Worm (Caenorhabditis elegans) whole organism, midembryonic: ENCODE results near the gene K01A12.2.

Experiments
- flt-1 ChIP-seq: fragments of 200-800 bp; sonication (Bioruptor generic); IDR thresholded peaks from 2 replicates; pipeline ENCODE4 v1.3.6; 2022; ENCODE audit warnings: missing genetic modification characterization, missing compliant biosample characterization
- ref-1 ChIP-seq: fragments of 200-800 bp; sonication (Bioruptor generic); conservative IDR thresholded peaks from 2 replicates; pipeline ENCODE4 v1.3.6; 2022; ENCODE audit warnings: missing genetic modification reagents, missing genetic modification characterization, missing compliant biosample characterization
- tab-1 ChIP-seq: fragments of 200-800 bp; sonication (Bioruptor generic); IDR thresholded peaks from 2 replicates; pipeline ENCODE4 v1.3.6; 2022; ENCODE audit warnings: missing genetic modification characterization, missing compliant biosample characterization

DNA sequence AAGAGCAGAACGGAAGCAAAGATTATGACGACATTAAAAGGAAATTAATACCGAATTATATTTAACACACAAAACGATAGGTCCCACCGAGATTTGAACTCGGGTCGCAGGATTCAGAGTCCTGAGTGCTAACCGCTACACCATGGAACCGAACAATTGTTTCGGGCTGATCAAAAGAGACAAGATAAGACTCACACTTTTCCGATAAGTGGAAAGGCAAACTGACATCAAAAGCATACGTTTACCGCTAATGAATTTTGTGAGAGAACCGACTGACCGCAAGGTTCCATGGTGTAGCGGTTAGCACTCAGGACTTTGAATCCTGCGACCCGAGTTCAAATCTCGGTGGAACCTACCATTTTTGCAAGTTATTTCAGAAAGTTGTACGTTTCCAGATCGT is 4.4 kb upstream of the K01A12.2 start:
- TF ChIP-seq ref-1 (GFP tag; lab: Robert Waterston, UW) (no peak), tab-1 (GFP tag; lab: Robert Waterston, UW) (no peak), flt-1 (GFP tag; lab: Robert Waterston, UW) (no peak)
